Fruit fly (Drosophila melanogaster): ENCODE measurements around the gene Boh2.
A peak's percentile ranks its signal among the peaks of the same experiment; 100 is the strongest.

Boh2 gene

DNA sequence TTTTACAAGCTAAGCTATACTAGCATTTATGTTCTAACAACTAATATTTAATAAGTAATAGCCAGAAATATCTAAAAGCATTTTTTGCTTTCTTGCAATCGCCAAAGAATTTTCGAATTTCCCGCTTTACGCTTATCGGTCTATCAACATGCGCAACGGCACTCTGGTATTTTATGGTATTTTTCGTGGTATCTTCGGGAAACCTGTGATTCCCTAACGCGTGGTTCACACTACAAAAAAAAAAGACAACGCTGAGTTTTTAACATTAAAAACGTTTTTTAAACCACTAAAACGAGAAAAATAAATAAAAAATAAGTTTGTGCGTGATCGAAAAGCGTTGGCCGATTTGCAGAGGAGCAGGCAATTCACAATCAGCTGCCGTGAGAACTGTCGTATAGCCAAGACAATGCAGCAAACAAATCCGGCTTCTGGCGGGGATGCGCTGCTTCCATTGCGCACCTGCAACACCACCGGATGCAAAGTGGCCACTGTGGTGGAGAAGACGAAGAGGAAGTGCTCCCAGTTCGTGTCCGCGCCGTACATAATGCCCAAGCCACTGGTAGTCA is at the start of gene Boh2:
TSS of gene Boh2 (plus strand) at position 207 of the 566 bp plus-strand sequence.
- TF ChIP-seq esn (GFP tag; optimal IDR thresholded peaks at IDR 0.05) (peak; percentile 10), CG6163 (GFP tag; IDR thresholded peaks at IDR 0.05) (peak; percentile 44; the same call in 2 of the 3 replicates), Sox102F (GFP tag; optimal IDR thresholded peaks at IDR 0.05) (no peak), CG8119 (GFP tag; IDR thresholded peaks at IDR 0.05) (peak; percentile 40; the same call in 2 of the 3 replicates), CG11762 (GFP tag; optimal IDR thresholded peaks at IDR 0.05; ENCODE audit: insufficient read depth) (no peak), Eip78C (GFP tag) (peak; percentile 74), Hr38 (GFP tag; optimal IDR thresholded peaks at IDR 0.05) (no peak), CG3032 (tag; optimal IDR thresholded peaks at IDR 0.05) (peak; percentile 7)

DNA sequence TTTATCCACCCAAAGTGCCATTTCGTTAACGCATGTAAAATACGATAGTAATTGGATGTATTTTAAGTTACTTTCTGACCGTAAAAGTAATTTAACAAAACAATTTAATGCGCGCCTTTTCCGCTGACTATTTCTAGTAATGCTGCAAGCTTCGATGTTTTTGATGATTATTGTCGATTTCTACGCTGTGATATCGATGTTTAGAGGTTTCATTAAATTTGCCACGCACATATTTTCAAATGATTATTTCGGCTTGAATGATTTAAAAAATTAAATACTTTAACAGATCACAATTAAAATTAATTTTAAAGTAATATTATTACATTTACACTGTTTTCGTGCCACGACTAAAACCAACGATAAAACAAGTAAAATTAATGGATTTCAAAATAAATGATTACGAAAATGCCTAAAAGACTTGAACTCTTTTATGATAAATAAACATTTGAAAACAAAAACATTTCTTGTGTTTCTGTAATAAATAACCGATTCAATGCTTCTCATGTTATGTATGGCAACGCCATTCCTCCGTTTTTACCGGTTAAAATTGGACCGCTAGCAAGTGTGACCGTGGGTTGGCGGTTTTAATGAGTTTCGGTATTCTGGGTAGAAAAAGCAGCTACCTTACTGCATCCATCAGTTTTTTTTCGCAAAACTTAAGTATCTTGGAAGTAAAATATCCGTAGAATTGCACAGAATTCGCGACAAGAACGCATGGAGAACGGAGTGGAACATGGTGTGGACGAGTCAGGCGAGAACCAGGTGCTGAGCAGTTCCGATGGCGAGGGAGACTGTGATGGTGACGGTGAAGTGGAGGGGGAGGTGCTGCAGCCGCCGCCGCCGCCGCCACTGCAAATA is 48.5 kb upstream of the Boh2 start, which contains the start of the genes RfC38 and CG4751:
TSS of gene RfC38 (minus strand) at position 495 of the 858 bp plus-strand sequence.
TSS of gene CG4751 (plus strand) at position 587 of the 858 bp plus-strand sequence.
- no peak for TF ChIP-seq CG9139 (GFP tag; optimal IDR thresholded peaks at IDR 0.05)
- TF ChIP-seq eg (GFP tag; IDR thresholded peaks at IDR 0.05), result 0 out of 3 replicates have a peak, but pooled peaks have one; percentile 43
- no peak for TF ChIP-seq CG34406 (GFP tag; optimal IDR thresholded peaks at IDR 0.05)
- TF ChIP-seq CG31627 (GFP tag; optimal IDR thresholded peaks at IDR 0.05), result peak; percentile 3
- TF ChIP-seq CG6163 (GFP tag; IDR thresholded peaks at IDR 0.05), result 0 out of 3 replicates have a peak, but pooled peaks have one; percentile 33
- TF ChIP-seq esn (GFP tag; optimal IDR thresholded peaks at IDR 0.05), result peak; percentile 1
- TF ChIP-seq Hr4 (GFP tag; optimal IDR thresholded peaks at IDR 0.05), result no peak
- TF ChIP-seq CG6792 (GFP tag; optimal IDR thresholded peaks at IDR 0.05), result no peak

DNA sequence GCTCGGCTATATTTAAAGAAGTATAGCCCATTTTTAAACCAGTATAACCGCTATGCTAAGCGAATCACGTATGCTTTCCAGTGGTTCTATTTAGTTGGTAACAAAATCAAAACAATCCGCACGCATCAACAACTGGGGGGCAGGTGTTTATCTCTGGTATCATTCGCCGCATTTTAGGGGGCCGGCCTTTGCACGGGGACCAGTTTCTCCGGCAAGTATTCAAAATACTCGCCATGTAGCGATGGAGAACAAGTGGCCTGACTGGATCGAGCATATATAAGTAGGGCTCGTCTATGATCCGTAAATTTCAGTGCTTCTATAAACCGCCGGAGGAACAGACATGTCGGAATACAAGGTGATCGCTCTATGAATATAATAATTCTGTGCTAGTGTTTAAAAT is 42.7 kb upstream of the Boh2 start, which contains the start of gene hgo:
TSS of gene hgo (plus strand) at position 301 of the 400 bp plus-strand sequence.
- no peak for TF ChIP-seq CG7368 (GFP tag; optimal IDR thresholded peaks at IDR 0.05)
- no peak for TF ChIP-seq dsx (GFP tag; optimal IDR thresholded peaks at IDR 0.05; ENCODE audit: poor library complexity, severe bottlenecking)
- no peak for TF ChIP-seq CG32006 (GFP tag; optimal IDR thresholded peaks at IDR 0.05)
- TF ChIP-seq Blimp-1 (GFP tag; optimal IDR thresholded peaks at IDR 0.05), result no peak

DNA sequence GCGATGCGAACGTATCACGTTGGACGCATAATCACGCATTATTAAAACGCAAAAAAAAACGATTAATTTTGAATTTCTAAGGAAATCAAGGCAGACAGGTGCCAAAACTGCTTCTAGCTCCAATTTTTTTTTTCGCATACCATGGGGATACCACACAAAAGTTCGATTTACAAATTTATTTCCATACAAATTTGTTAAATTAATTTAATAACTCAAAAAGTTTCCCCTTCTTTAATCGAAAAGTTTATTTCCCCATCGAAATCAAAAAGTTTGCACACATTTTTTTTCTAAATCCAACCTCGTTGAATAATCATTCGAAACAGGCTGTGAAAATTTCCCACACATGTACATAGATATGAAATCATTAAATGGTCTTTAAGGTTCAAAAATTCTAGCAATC is 33.5 kb upstream of the Boh2 start, which contains the start of gene CG31867:
TSS of gene CG31867 (minus strand) at position 101 of the 400 bp plus-strand sequence.
- TF ChIP-seq vri (GFP tag; optimal IDR thresholded peaks at IDR 0.05), result no peak
- TF ChIP-seq CG6792 (GFP tag; optimal IDR thresholded peaks at IDR 0.05), result no peak

DNA sequence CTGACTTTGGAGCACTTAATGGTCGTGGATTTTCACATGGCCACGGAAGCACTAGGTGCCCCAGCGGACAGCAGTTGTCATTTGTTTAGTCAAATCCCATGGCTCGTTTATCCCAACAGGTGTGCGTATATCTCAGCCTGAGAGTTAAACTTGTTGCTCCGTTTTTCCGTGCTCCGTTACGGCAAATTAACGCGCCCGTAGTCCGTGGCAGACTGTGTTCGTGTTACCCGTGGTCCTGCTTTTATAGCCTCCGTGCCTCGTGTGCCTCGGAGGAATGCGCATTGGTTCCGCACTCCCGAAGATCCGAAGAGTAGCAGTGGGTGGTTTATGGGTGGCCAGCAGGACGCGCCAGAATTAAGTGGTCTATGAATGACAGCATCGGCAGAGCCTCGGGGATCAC is 29.9 kb upstream of the Boh2 start, which contains the start of gene Gyc32E:
TSS of gene Gyc32E (minus strand) at position 133 of the 400 bp plus-strand sequence.
- TF ChIP-seq Gug (GFP tag; IDR thresholded peaks at IDR 0.05) (no peak), svp (GFP tag) (no peak), CG6276 (GFP tag; optimal IDR thresholded peaks at IDR 0.05) (no peak), Blimp-1 (GFP tag; optimal IDR thresholded peaks at IDR 0.05) (no peak), Sox15 (GFP tag; optimal IDR thresholded peaks at IDR 0.05) (no peak), topi (GFP tag; optimal IDR thresholded peaks at IDR 0.05) (no peak), CG11902 (GFP tag; optimal IDR thresholded peaks at IDR 0.05) (no peak), Sox14 (GFP tag; optimal IDR thresholded peaks at IDR 0.05) (no peak), CG11762 (GFP tag; optimal IDR thresholded peaks at IDR 0.05; ENCODE audit: insufficient read depth) (no peak), CG3032 (tag; optimal IDR thresholded peaks at IDR 0.05) (no peak), eg (GFP tag; IDR thresholded peaks at IDR 0.05) (no peak), CG1621 (tag; optimal IDR thresholded peaks at IDR 0.05) (no peak), CG6808 (GFP tag; optimal IDR thresholded peaks at IDR 0.05) (no peak)
